Worm (Caenorhabditis elegans): ENCODE results near the gene sir-2.1.

DNA sequence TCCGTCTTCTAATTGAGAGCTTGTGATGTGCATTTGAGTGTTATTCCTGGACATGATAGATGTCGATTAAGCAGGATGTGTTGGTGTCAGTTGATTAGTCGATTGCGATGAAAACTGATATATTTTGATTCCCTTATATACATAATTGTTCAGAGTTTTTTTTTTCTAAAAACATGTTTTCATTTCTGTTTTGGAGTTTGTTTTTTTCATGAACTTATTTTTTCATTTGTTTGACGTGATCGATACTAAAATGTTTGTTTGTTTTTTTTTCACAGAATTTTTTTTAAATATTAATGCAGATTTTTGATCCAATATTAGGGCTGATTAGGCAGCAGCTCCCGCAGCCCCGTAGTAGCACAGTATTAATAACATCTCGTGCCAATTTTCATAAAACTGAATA, 47.8 kb downstream of the sir-2.1 start, which contains the start of gene R09E10.2:
- TF ChIP-seq nfya-1 (tag; optimal IDR thresholded peaks at IDR 0.05; ENCODE audit: borderline replicate concordance, insufficient read depth) (no peak), ztf-6 (GFP tag; IDR thresholded peaks at IDR 0.05) (no peak), repo-1 (tag; optimal IDR thresholded peaks at IDR 0.05) (no peak), Y53F4B.3 (GFP tag; IDR thresholded peaks at IDR 0.05) (no peak), lsy-27 (tag; optimal IDR thresholded peaks at IDR 0.05; ENCODE audit: borderline replicate concordance, insufficient read depth) (no peak)
